Fruit fly (Drosophila melanogaster) whole organism, wandering third instar larva: ENCODE results near the gene CG7215.
A peak's percentile ranks its signal among the peaks of the same experiment; 100 is the strongest.

Experiments
- Mio ChIP-seq: sonication (Bioruptor generic); optimal IDR thresholded peaks from 2 replicates; lab custom pipeline; 2016; ENCODE audit warnings: missing biosample characterization, missing genetic modification characterization
- Myc ChIP-seq: fragments of >200 bp; optimal IDR thresholded peaks from 2 replicates; lab custom pipeline; 2017
- h ChIP-seq: fragments of 200-800 bp; sonication (Bioruptor generic); optimal IDR thresholded peaks from 3 replicates; lab custom pipeline; 2016; ENCODE audit warnings: missing biosample characterization, mild to moderate bottlenecking, missing genetic modification characterization
- sage ChIP-seq: fragments of 200-800 bp; sonication (Bioruptor generic); optimal IDR thresholded peaks from 2 replicates; lab custom pipeline; 2016; ENCODE audit warnings: missing biosample characterization, mild to moderate bottlenecking, missing genetic modification characterization

DNA sequence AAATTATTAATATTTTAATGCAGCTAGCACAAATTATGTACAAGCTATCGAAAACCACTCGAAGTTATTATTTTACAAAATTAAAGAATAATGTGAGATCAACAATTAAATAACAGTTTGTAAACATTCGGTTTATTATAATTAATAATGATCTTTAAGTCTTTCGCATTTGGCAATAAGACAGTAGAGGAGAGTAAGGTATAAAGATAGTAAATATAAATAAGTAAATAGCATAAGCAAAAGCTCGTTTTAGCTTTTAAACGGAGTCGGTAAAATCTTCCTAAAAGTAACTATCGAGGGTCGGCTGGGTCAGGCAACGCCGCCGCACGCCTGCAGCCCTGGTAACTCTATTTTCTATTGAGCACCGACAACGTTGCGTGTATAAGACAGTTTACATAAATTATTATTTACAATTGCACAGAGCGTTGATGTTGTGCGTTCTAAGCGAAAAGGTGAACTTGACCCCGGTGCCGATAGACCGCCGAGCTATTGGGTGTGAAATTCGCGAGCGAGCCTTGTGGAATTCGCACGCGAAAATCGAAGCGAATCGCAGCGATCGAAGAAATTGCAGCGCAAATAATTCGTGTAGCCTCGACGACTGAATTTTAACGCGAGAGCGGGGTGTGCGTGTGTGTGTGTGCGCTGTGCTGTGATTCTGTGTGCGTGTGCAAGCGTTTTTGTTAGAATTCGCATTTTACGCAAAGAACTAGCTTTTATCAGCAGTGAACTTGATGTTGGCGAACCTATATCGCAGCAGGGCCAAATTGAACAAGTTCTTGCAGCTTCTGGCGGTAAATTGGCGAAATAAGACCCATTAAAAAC is 554 bp upstream of the CG7215 start, which contains the start of gene wrd:
- no peak for TF ChIP-seq Mio (GFP tag; lab: Kevin White, UChicago)
- peak; percentile 22 for TF ChIP-seq h (GFP tag; lab: Kevin White, UChicago)
- no peak for TF ChIP-seq sage (GFP tag; lab: Kevin White, UChicago)
- no peak for TF ChIP-seq Myc (lab: Kevin White, UChicago)
